Fruit fly (Drosophila melanogaster) S2 (cell line): ENCODE data around the gene CG14230.

ENCODE experiments used
- CG8478 ChIP-seq: fragments of >200 bp; optimal IDR thresholded peaks from 2 replicates; lab custom pipeline; 2018
- CTCF ChIP-seq, 2 experiments: fragments of >200 bp; optimal IDR thresholded peaks; 2 replicates each; lab custom pipeline; 2018

CG14230 gene

DNA sequence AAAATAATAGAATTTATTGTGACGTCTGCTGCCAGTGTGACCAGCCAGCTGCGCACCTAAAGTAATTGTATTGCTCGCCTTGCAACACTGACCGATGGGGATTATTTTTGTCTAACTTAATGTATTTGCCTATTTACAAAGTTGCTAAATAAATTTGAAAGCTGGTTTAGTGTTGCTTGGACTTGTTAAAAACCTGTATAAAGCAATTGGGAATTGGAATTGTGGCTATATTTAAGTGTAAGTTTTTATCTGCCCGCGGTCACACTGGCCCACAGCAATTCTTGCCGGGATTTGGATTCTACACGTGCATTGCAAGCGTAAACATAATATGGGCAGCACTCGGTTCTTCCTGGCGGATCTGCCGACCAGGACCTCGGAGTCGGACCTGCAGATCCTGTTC lies at the start of gene CG14230, which contains the start of gene CG14232:
Gene CG14230 (plus strand): TSS at position 94 of the 400 bp plus-strand sequence.
Gene CG14232 (minus strand): TSS at position 177 of the 400 bp plus-strand sequence.
- TF ChIP-seq CG8478 (lab: Kevin White, UChicago), result no peak
- no peak for TF ChIP-seq CTCF (optimal IDR thresholded peaks at IDR 0.05; lab: Kevin White, UChicago)

- TF ChIP-seq CG8478 (lab: Kevin White, UChicago) (no peak), CTCF (optimal IDR thresholded peaks at IDR 0.05; lab: Kevin White, UChicago) (no peak)
These were observed 41.3 kb upstream of the CG14230 start for dm6 chrX:19662583-19663195.

DNA sequence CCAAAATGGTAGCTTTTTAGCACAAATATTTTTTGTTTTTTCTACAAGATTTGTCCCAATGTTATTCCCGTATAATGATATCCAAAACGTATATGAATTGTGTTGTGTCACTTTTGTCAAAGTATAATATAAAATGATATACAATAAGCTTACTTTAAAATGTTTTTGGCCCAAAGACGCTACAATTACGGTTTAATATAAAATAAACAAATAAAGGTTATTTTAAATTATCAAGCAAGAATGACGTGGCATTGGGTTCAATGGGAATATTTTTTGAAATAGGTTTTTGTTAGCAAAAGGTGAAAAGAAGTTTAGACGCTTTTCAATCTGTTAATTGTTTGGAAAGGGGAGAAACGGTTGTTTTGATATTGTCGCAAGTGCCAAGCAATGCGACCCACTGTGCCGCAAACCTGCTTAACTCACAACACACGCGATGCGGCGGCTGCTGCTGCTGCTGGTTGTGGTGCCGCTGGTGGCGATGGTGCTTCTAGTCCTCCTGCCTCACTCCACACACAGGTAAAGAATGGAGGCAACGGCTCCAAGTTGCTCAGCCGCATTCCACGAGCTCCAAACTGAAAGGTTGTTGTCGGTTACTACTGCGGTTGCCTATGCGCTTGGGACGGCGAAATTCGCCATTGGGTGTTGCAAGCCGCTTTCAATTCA lies 40.6 kb upstream of the CG14230 start:
- TF ChIP-seq CG8478 (lab: Kevin White, UChicago) (no peak), CTCF (optimal IDR thresholded peaks at IDR 0.05; lab: Kevin White, UChicago) (no peak)

- TF ChIP-seq CG8478 (lab: Kevin White, UChicago) (no peak), CTCF (optimal IDR thresholded peaks at IDR 0.05; lab: Kevin White, UChicago) (no peak)
These were observed 39.9 kb upstream of the CG14230 start, which contains the start of the genes CG14223 and Ssu72 for dm6 chrX:19663859-19664728. TSS of gene CG14223 (minus strand) at chrX:19663971. TSS of gene Ssu72 (plus strand) at chrX:19664561.

DNA sequence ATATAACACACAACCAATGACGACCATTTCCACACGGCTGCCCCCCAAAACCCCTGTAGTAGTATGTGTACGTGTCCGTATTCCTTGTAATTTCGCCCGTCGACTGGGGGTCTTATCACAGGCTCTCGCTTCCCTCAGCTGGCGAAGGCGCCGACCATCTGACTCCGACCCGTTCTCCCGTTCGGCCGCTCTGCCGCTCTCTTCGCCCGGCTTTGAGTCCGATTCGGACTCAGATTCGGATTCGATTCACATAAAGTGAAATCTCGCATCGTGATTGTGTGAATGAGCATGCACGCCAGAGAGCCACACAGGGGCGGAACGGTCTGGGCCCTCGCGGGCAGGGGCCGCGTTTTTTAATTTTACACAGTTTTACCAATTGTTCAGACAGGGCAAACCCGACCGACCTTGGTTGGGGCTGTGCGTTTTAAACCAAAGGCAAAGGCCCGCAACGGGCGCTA lies 38.3 kb upstream of the CG14230 start:
- TF ChIP-seq CTCF (optimal IDR thresholded peaks at IDR 0.05; lab: Kevin White, UChicago), result no peak

DNA sequence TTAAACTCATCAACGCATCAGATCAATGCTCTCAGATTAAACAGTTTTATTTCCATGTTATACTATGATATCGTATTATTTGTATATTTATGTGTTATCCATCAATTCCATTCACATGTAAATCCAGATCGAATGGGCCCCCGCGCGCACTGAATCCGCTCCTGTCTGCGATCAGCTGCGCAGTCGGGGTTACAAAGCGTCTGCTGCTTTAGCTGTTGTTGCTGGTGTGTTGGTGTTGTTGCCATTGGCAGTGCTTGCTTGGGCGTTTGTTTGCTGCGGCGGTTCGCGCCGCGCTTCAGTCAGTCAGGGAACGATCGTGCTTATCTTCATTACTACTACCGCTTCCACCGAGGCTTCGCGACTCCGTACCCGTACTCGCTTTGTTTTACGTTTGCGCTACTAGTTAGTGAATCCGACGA lies 37.0 kb upstream of the CG14230 start, which contains the start of gene Zw:
Gene Zw (plus strand): TSS at position 262 of the 419 bp plus-strand sequence.
- TF ChIP-seq CTCF (optimal IDR thresholded peaks at IDR 0.05; lab: Kevin White, UChicago), result no peak
- no peak for TF ChIP-seq CG8478 (lab: Kevin White, UChicago)

- TF ChIP-seq CTCF (optimal IDR thresholded peaks at IDR 0.05; lab: Kevin White, UChicago), result no peak
- no peak for TF ChIP-seq CG8478 (lab: Kevin White, UChicago)
These were observed 36.4 kb upstream of the CG14230 start for dm6 chrX:19667444-19668104.

DNA sequence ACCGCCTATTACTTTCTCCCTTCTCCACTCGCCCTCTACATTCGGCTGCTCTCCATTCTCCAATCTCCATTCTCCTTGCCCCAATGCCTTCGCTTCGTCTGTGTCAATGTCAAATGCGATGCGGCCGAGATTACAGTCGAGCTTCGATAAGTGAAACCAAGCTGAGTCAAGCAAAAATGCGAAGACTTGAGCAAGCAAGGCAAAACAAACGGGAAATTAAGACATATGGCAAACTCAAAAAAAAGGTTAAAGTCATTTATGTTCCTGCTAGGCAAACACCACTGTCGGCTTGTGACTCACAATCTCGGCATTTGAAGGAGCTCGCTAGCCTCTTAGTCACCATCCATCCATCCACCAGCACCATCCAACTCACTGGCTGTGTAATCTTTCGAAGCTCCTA lies 35.6 kb upstream of the CG14230 start:
- peak in 1 of 2 experiments; percentile 29 for TF ChIP-seq CTCF (optimal IDR thresholded peaks at IDR 0.05; lab: Kevin White, UChicago)
- no peak for TF ChIP-seq CG8478 (lab: Kevin White, UChicago)

dm6 chrX:19675662-19676061 lies 28.3 kb upstream of the CG14230 start, which contains the start of gene et:
TSS of gene et (minus strand) at chrX:19675891.
- TF ChIP-seq CG8478 (lab: Kevin White, UChicago) (no peak), CTCF (optimal IDR thresholded peaks at IDR 0.05; lab: Kevin White, UChicago) (no peak)

DNA sequence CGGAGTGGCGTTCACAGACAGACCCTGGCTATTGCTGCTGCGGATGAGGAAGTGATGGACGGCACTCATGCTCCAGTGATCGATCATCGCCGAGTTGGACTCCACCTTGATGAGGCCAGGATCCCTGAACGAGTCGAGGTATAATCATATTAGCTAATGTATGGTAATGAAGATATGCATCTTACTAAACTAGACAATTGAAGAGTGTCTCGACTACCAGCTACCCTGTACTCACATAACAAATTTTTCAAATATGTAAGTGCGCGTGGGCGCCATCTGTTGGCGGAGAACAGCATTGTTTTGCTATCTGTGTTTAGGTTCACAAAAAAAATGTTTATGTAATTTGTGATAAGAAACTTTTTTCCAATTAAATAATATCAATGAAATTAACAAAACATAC lies 24.8 kb upstream of the CG14230 start:
- TF ChIP-seq CG8478 (lab: Kevin White, UChicago), result no peak
- peak; percentile 48 to 65 for TF ChIP-seq CTCF (optimal IDR thresholded peaks at IDR 0.05; lab: Kevin White, UChicago)

dm6 chrX:19683040-19683875 lies 20.7 kb upstream of the CG14230 start, which contains the start of the genes dome and Ubqn:
TSS of gene dome (minus strand) at chrX:19683518.
TSS of gene Ubqn (plus strand) at chrX:19683808.
- TF ChIP-seq CG8478 (lab: Kevin White, UChicago) (no peak), CTCF (optimal IDR thresholded peaks at IDR 0.05; lab: Kevin White, UChicago) (peak; percentile 64 to 83)

DNA sequence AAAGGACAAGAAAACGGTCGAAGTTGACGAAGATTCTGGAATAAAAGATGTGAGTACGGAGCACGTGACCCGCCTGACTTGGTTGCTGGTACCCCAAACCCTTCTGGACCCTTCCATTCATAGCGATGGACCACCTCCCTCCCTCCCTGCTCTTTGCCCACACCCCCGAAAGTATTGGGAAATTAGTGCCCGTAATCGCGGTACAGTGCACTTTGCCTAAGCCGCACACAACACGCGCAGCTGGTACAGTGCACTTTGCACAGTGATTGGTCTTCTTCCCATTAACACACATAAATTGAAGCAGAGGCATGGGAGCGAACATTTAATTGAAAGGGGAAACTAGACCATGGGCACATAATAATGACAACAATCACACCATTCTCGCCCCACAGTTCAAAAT lies 19.9 kb upstream of the CG14230 start:
- TF ChIP-seq CTCF (optimal IDR thresholded peaks at IDR 0.05; lab: Kevin White, UChicago) (no peak), CG8478 (lab: Kevin White, UChicago) (no peak)

dm6 chrX:19688848-19689247 lies 15.1 kb upstream of the CG14230 start, which contains the start of gene CG14227:
TSS of gene CG14227 (minus strand) at chrX:19688948.
- TF ChIP-seq CG8478 (lab: Kevin White, UChicago) (no peak), CTCF (optimal IDR thresholded peaks at IDR 0.05; lab: Kevin White, UChicago) (no peak)
